Worm (Caenorhabditis elegans): Measurements from ENCODE around the gene cit-1.1.

cit-1.1 gene

ce11 chrIII:8009769-8010168 is at the start of gene cit-1.1:
Gene cit-1.1 (minus strand): TSS chrIII:8009821.
- TF ChIP-seq ref-1 (GFP tag; conservative IDR thresholded peaks at IDR 0.05), result no peak
- TF ChIP-seq flt-1 (GFP tag; IDR thresholded peaks at IDR 0.05), result no peak
- TF ChIP-seq med-1 (GFP tag; optimal IDR thresholded peaks at IDR 0.05; ENCODE audit: insufficient read depth), result no peak
- TF ChIP-seq cog-1 (tag; optimal IDR thresholded peaks at IDR 0.05), result no peak
- TF ChIP-seq klf-2 (GFP tag; conservative IDR thresholded peaks at IDR 0.05), result no peak
- TF ChIP-seq tab-1 (GFP tag; IDR thresholded peaks at IDR 0.05), result no peak
- TF ChIP-seq ztf-23 (GFP tag; IDR thresholded peaks at IDR 0.05), result no peak
- no peak for TF ChIP-seq ztf-29 (GFP tag; IDR thresholded peaks at IDR 0.05)

- no peak for TF ChIP-seq med-1 (GFP tag; optimal IDR thresholded peaks at IDR 0.05; ENCODE audit: insufficient read depth)
- TF ChIP-seq tab-1 (GFP tag; IDR thresholded peaks at IDR 0.05), result no peak
- no peak for TF ChIP-seq ref-1 (GFP tag; conservative IDR thresholded peaks at IDR 0.05)
- TF ChIP-seq T22C8.4 (GFP tag; IDR thresholded peaks at IDR 0.05), result no peak
- no peak for TF ChIP-seq ztf-29 (GFP tag; IDR thresholded peaks at IDR 0.05)
- TF ChIP-seq flt-1 (GFP tag; IDR thresholded peaks at IDR 0.05), result no peak
- TF ChIP-seq cog-1 (tag; optimal IDR thresholded peaks at IDR 0.05), result no peak
- no peak for TF ChIP-seq ztf-23 (GFP tag; IDR thresholded peaks at IDR 0.05)
- no peak for TF ChIP-seq klf-2 (GFP tag; conservative IDR thresholded peaks at IDR 0.05)
Measured at ce11 chrIII:8051838-8052237, 42.2 kb upstream of the cit-1.1 start.

ce11 chrIII:8050944-8051343 is 41.3 kb upstream of the cit-1.1 start, which contains the start of gene K12H4.7:
Gene K12H4.7 (minus strand): TSS chrIII:8051081.
- TF ChIP-seq med-1 (GFP tag; optimal IDR thresholded peaks at IDR 0.05; ENCODE audit: insufficient read depth) (no peak), cog-1 (tag; optimal IDR thresholded peaks at IDR 0.05) (no peak), klf-2 (GFP tag; conservative IDR thresholded peaks at IDR 0.05) (no peak), flt-1 (GFP tag; IDR thresholded peaks at IDR 0.05) (no peak), ztf-29 (GFP tag; IDR thresholded peaks at IDR 0.05) (no peak), T22C8.4 (GFP tag; IDR thresholded peaks at IDR 0.05) (no peak)

- TF ChIP-seq ztf-29 (GFP tag; IDR thresholded peaks at IDR 0.05) (no peak), flt-1 (GFP tag; IDR thresholded peaks at IDR 0.05) (no peak), cog-1 (tag; optimal IDR thresholded peaks at IDR 0.05) (no peak), ztf-23 (GFP tag; IDR thresholded peaks at IDR 0.05) (no peak), med-1 (GFP tag; optimal IDR thresholded peaks at IDR 0.05; ENCODE audit: insufficient read depth) (no peak), tab-1 (GFP tag; IDR thresholded peaks at IDR 0.05) (no peak), ref-1 (GFP tag; conservative IDR thresholded peaks at IDR 0.05) (no peak), T22C8.4 (GFP tag; IDR thresholded peaks at IDR 0.05) (no peak), klf-2 (GFP tag; conservative IDR thresholded peaks at IDR 0.05) (no peak)
Measured at ce11 chrIII:8047412-8047811, 37.8 kb upstream of the cit-1.1 start, which contains the start of gene K12H4.2. Gene K12H4.2 (plus strand): TSS chrIII:8047712.

ce11 chrIII:8045734-8046133 is 36.1 kb upstream of the cit-1.1 start, which contains the start of gene K12H4.3:
Gene K12H4.3 (plus strand): TSS chrIII:8046034.
- no peak for TF ChIP-seq ztf-23 (GFP tag; IDR thresholded peaks at IDR 0.05)
- no peak for TF ChIP-seq cog-1 (tag; optimal IDR thresholded peaks at IDR 0.05)
- no peak for TF ChIP-seq T22C8.4 (GFP tag; IDR thresholded peaks at IDR 0.05)
- no peak for TF ChIP-seq klf-2 (GFP tag; conservative IDR thresholded peaks at IDR 0.05)
- TF ChIP-seq med-1 (GFP tag; optimal IDR thresholded peaks at IDR 0.05; ENCODE audit: insufficient read depth), result no peak
- TF ChIP-seq ref-1 (GFP tag; conservative IDR thresholded peaks at IDR 0.05), result no peak
- no peak for TF ChIP-seq ztf-29 (GFP tag; IDR thresholded peaks at IDR 0.05)
- TF ChIP-seq tab-1 (GFP tag; IDR thresholded peaks at IDR 0.05), result no peak
- no peak for TF ChIP-seq flt-1 (GFP tag; IDR thresholded peaks at IDR 0.05)

- no peak for TF ChIP-seq T22C8.4 (GFP tag; IDR thresholded peaks at IDR 0.05)
- TF ChIP-seq klf-2 (GFP tag; conservative IDR thresholded peaks at IDR 0.05), result no peak
- TF ChIP-seq tab-1 (GFP tag; IDR thresholded peaks at IDR 0.05), result no peak
- TF ChIP-seq med-1 (GFP tag; optimal IDR thresholded peaks at IDR 0.05; ENCODE audit: insufficient read depth), result no peak
- no peak for TF ChIP-seq flt-1 (GFP tag; IDR thresholded peaks at IDR 0.05)
- TF ChIP-seq ztf-29 (GFP tag; IDR thresholded peaks at IDR 0.05), result no peak
- no peak for TF ChIP-seq cog-1 (tag; optimal IDR thresholded peaks at IDR 0.05)
- TF ChIP-seq ztf-23 (GFP tag; IDR thresholded peaks at IDR 0.05), result no peak
- no peak for TF ChIP-seq ref-1 (GFP tag; conservative IDR thresholded peaks at IDR 0.05)
Measured at ce11 chrIII:8044717-8045116, 35.1 kb upstream of the cit-1.1 start, which contains the start of gene spcs-3. Gene spcs-3 (plus strand): TSS chrIII:8045017.

ce11 chrIII:8044187-8044586 is 34.6 kb upstream of the cit-1.1 start, which contains the start of gene K12H4.5:
Gene K12H4.5 (plus strand): TSS chrIII:8044487.
- TF ChIP-seq cog-1 (tag; optimal IDR thresholded peaks at IDR 0.05) (no peak), flt-1 (GFP tag; IDR thresholded peaks at IDR 0.05) (no peak), klf-2 (GFP tag; conservative IDR thresholded peaks at IDR 0.05) (no peak), T22C8.4 (GFP tag; IDR thresholded peaks at IDR 0.05) (no peak), med-1 (GFP tag; optimal IDR thresholded peaks at IDR 0.05; ENCODE audit: insufficient read depth) (no peak), ref-1 (GFP tag; conservative IDR thresholded peaks at IDR 0.05) (no peak), tab-1 (GFP tag; IDR thresholded peaks at IDR 0.05) (no peak), ztf-23 (GFP tag; IDR thresholded peaks at IDR 0.05) (no peak), ztf-29 (GFP tag; IDR thresholded peaks at IDR 0.05) (no peak)

- TF ChIP-seq ref-1 (GFP tag; conservative IDR thresholded peaks at IDR 0.05) (peak; percentile 100), tab-1 (GFP tag; IDR thresholded peaks at IDR 0.05) (peak; percentile 99), ztf-29 (GFP tag; IDR thresholded peaks at IDR 0.05) (peak; percentile 99), ztf-23 (GFP tag; IDR thresholded peaks at IDR 0.05) (peak; percentile 99), T22C8.4 (GFP tag; IDR thresholded peaks at IDR 0.05) (peak; percentile 99), cog-1 (tag; optimal IDR thresholded peaks at IDR 0.05) (peak; percentile 100), flt-1 (GFP tag; IDR thresholded peaks at IDR 0.05) (peak; percentile 100), med-1 (GFP tag; optimal IDR thresholded peaks at IDR 0.05; ENCODE audit: insufficient read depth) (peak; percentile 73), klf-2 (GFP tag; conservative IDR thresholded peaks at IDR 0.05) (peak; percentile 100)
Measured at ce11 chrIII:8043784-8044183, 34.2 kb upstream of the cit-1.1 start.

- TF ChIP-seq tab-1 (GFP tag; IDR thresholded peaks at IDR 0.05) (no peak), T22C8.4 (GFP tag; IDR thresholded peaks at IDR 0.05) (no peak), med-1 (GFP tag; optimal IDR thresholded peaks at IDR 0.05; ENCODE audit: insufficient read depth) (no peak), flt-1 (GFP tag; IDR thresholded peaks at IDR 0.05) (no peak), klf-2 (GFP tag; conservative IDR thresholded peaks at IDR 0.05) (no peak)
Measured at ce11 chrIII:8042775-8043174, 33.2 kb upstream of the cit-1.1 start, which contains the start of gene K12H4.6. Gene K12H4.6 (minus strand): TSS chrIII:8042875.

ce11 chrIII:8037941-8038340 is 28.3 kb upstream of the cit-1.1 start, which contains the start of gene dpf-6:
Gene dpf-6 (plus strand): TSS chrIII:8038241.
- TF ChIP-seq med-1 (GFP tag; optimal IDR thresholded peaks at IDR 0.05; ENCODE audit: insufficient read depth) (no peak), ztf-29 (GFP tag; IDR thresholded peaks at IDR 0.05) (no peak), ref-1 (GFP tag; conservative IDR thresholded peaks at IDR 0.05) (no peak), cog-1 (tag; optimal IDR thresholded peaks at IDR 0.05) (no peak), klf-2 (GFP tag; conservative IDR thresholded peaks at IDR 0.05) (no peak), tab-1 (GFP tag; IDR thresholded peaks at IDR 0.05) (no peak), ztf-23 (GFP tag; IDR thresholded peaks at IDR 0.05) (no peak), T22C8.4 (GFP tag; IDR thresholded peaks at IDR 0.05) (no peak), flt-1 (GFP tag; IDR thresholded peaks at IDR 0.05) (no peak)

Data from whole organism, midembryonic.